Fruit fly (Drosophila melanogaster) whole organism, wandering third instar larva: ENCODE measurements around the gene CG8086.

Experiments used
- Myc ChIP-seq: fragments of >200 bp; optimal IDR thresholded peaks from 2 replicates; lab custom pipeline; 2017
- OdsH ChIP-seq: fragments of 200-800 bp; sonication (Bioruptor generic); optimal IDR thresholded peaks from 2 replicates; lab custom pipeline; 2016; ENCODE audit warnings: missing biosample characterization, mild to moderate bottlenecking, missing genetic modification characterization
- Sp1 ChIP-seq: fragments of 200-800 bp; sonication (Bioruptor generic); optimal IDR thresholded peaks from 3 replicates; lab custom pipeline; 2019; ENCODE audit warnings: missing biosample characterization, mild to moderate bottlenecking, missing genetic modification characterization, moderate library complexity
- Vsx2 ChIP-seq: fragments of 200-300, 225-300 bp; sonication (Bioruptor generic); optimal IDR thresholded peaks from 2 replicates; lab custom pipeline; 2018; ENCODE audit warnings: missing biosample characterization, missing genetic modification characterization; ENCODE audit not compliant: partially characterized antibody
- dsf ChIP-seq: sonication (Bioruptor generic); optimal IDR thresholded peaks from 2 replicates; lab custom pipeline; 2016; ENCODE audit warnings: missing biosample characterization, missing genetic modification characterization, borderline replicate concordance
- ey ChIP-seq: fragments of 200-800 bp; sonication (Bioruptor generic); optimal IDR thresholded peaks from 2 replicates; lab custom pipeline; 2016; ENCODE audit warnings: missing biosample characterization, missing genetic modification characterization
- h ChIP-seq: fragments of 200-800 bp; sonication (Bioruptor generic); optimal IDR thresholded peaks from 3 replicates; lab custom pipeline; 2016; ENCODE audit warnings: missing biosample characterization, mild to moderate bottlenecking, missing genetic modification characterization
- lola ChIP-seq: fragments of >200 bp; optimal IDR thresholded peaks from 2 replicates; lab custom pipeline; 2017; ENCODE audit warnings: missing biosample characterization, missing genetic modification characterization
- pan ChIP-seq: fragments of >200 bp; optimal IDR thresholded peaks from 2 replicates; lab custom pipeline; 2017
- rgr ChIP-seq: fragments of 200-800 bp; sonication (Bioruptor generic); optimal IDR thresholded peaks from 3 replicates; lab custom pipeline; 2016; ENCODE audit warnings: missing biosample characterization, mild to moderate bottlenecking, missing genetic modification characterization

DNA sequence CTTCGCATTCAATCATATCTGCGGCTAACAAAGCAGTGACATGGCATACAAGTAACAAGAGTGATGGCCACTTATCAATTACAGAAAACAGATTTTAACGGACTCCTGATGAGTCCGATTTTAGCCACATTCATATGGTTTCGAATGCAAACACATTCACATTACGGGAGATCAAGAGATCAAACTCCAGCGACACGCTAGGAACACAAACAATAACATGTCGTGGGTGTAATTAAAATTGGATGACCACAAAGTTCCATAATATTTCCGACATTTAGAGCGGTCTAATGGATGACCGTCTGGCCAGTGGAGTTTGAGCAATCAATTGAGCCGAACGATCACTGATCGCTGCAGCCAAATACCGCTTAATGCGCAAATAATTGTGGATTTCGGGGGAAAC is 15.1 kb downstream of the CG8086 start, which contains the start of gene CG14277:
- TF ChIP-seq Myc (lab: Kevin White, UChicago) (no peak), Vsx2 (GFP tag; lab: Kevin White, UChicago) (no peak), rgr (GFP tag; lab: Kevin White, UChicago) (no peak), pan (lab: Kevin White, UChicago) (no peak), dsf (GFP tag; lab: Kevin White, UChicago) (no peak), ey (GFP tag; lab: Kevin White, UChicago) (no peak), Sp1 (GFP tag; lab: Kevin White, UChicago) (no peak), h (GFP tag; lab: Kevin White, UChicago) (no peak), OdsH (GFP tag; lab: Kevin White, UChicago) (no peak), lola (no peak)
